Worm (Caenorhabditis elegans) whole organism, L3 larva: ENCODE results near the gene rfp-1.

Experiments used
- aly-2 ChIP-seq: fragments of 150-350 bp; optimal IDR thresholded peaks from 2 replicates; lab custom pipeline; 2014; ENCODE audit warnings: missing biosample characterization, missing genetic modification characterization
- ceh-28 ChIP-seq: fragments of 150-350 bp; optimal IDR thresholded peaks from 2 replicates; lab custom pipeline; 2014; ENCODE audit warnings: missing biosample characterization, missing genetic modification reagents, missing genetic modification characterization
- ceh-9 ChIP-seq: sonication (generic microtip); optimal IDR thresholded peaks from 2 replicates; lab custom pipeline; 2018; ENCODE audit warnings: missing biosample characterization, missing genetic modification characterization
- fkh-10 ChIP-seq: sonication (generic microtip); optimal IDR thresholded peaks from 2 replicates; lab custom pipeline; 2017; ENCODE audit warnings: missing biosample characterization, missing genetic modification reagents, missing genetic modification characterization
- fos-1 ChIP-seq: fragments of 150-350 bp; optimal IDR thresholded peaks from 2 replicates; lab custom pipeline; 2014; ENCODE audit warnings: missing biosample characterization, missing genetic modification characterization
- nhr-23 ChIP-seq: fragments of 150-350 bp; optimal IDR thresholded peaks from 2 replicates; lab custom pipeline; 2014; ENCODE audit warnings: missing biosample characterization, missing genetic modification reagents, missing genetic modification characterization
- pha-4 ChIP-seq: fragments of 150-350 bp; optimal IDR thresholded peaks from 2 replicates; lab custom pipeline; 2014; ENCODE audit warnings: missing biosample characterization, missing genetic modification reagents, missing genetic modification characterization
- pqm-1 ChIP-seq: fragments of 150-350 bp; optimal IDR thresholded peaks from 2 replicates; lab custom pipeline; 2017; ENCODE audit warnings: missing biosample characterization, missing genetic modification characterization, inconsistent platforms
- skn-1 ChIP-seq: fragments of 150-350 bp; optimal IDR thresholded peaks from 2 replicates; lab custom pipeline; 2014; ENCODE audit warnings: missing biosample characterization, missing genetic modification characterization
- unc-62 ChIP-seq: fragments of 150-350 bp; sonication (generic microtip); optimal IDR thresholded peaks from 4 replicates; lab custom pipeline; 2014; ENCODE audit warnings: missing biosample characterization, missing genetic modification reagents, missing genetic modification characterization
- ztf-11 ChIP-seq: fragments of 150-350 bp; optimal IDR thresholded peaks from 2 replicates; lab custom pipeline; 2014; ENCODE audit warnings: missing biosample characterization, missing genetic modification characterization
- ztf-4 ChIP-seq: fragments of 150-350 bp; optimal IDR thresholded peaks from 2 replicates; lab custom pipeline; 2014; ENCODE audit warnings: missing biosample characterization, missing genetic modification characterization

ce11 chrIII:8320183-8320582 lies 38.2 kb upstream of the rfp-1 start, which contains the start of gene F10E9.10:
- TF ChIP-seq unc-62 (GFP tag; lab: Kevin White, UChicago) (no peak), ceh-9 (tag; lab: Kevin White, UChicago) (no peak), skn-1 (tag; lab: Kevin White, UChicago) (no peak), fos-1 (tag; lab: Kevin White, UChicago) (no peak), pqm-1 (no peak), ceh-28 (tag; lab: Kevin White, UChicago) (no peak), pha-4 (tag; lab: Kevin White, UChicago) (no peak), fkh-10 (GFP tag; lab: Kevin White, UChicago) (no peak), nhr-23 (no peak), ztf-4 (tag; lab: Kevin White, UChicago) (no peak), aly-2 (tag; lab: Kevin White, UChicago) (no peak), ztf-11 (no peak)
